Worm (Caenorhabditis elegans): ENCODE data around the gene xol-1.

- TF ChIP-seq ZK546.5 (tag; optimal IDR thresholded peaks at IDR 0.05) (no peak), lin-11 (tag; optimal IDR thresholded peaks at IDR 0.05) (no peak), alr-1 (tag; optimal IDR thresholded peaks at IDR 0.05) (no peak), nhr-23 (tag; optimal IDR thresholded peaks at IDR 0.05) (no peak), ztf-11 (tag; optimal IDR thresholded peaks at IDR 0.05) (no peak), nhr-237 (tag; optimal IDR thresholded peaks at IDR 0.05) (no peak), blmp-1 (tag; optimal IDR thresholded peaks at IDR 0.05; ENCODE audit: insufficient read depth) (no peak), lin-13 (GFP tag; optimal IDR thresholded peaks at IDR 0.05) (no peak), egl-27 (tag; optimal IDR thresholded peaks at IDR 0.05) (no peak), unc-39 (tag; optimal IDR thresholded peaks at IDR 0.05) (no peak), nhr-6 (tag; optimal IDR thresholded peaks at IDR 0.05) (no peak), nhr-129 (tag; optimal IDR thresholded peaks at IDR 0.05) (no peak)
Measured at ce11 chrX:8010652-8011051, 30.5 kb upstream of the xol-1 start.

All from whole organism, L2 larva.